Fruit fly (Drosophila melanogaster) whole organism, wandering third instar larva: ENCODE results near the gene Ae2.

Source experiments
- CG32264 ChIP-seq: fragments of 200-800 bp; sonication (Bioruptor generic); optimal IDR thresholded peaks from 2 replicates; lab custom pipeline; 2016; ENCODE audit warnings: missing biosample characterization, missing genetic modification characterization
- CG9705 ChIP-seq: fragments of 200-800 bp; sonication (Bioruptor generic); optimal IDR thresholded peaks from 2 replicates; lab custom pipeline; 2018; ENCODE audit warnings: missing biosample characterization, mild to moderate bottlenecking, missing genetic modification characterization
- Dfd ChIP-seq: fragments of >200 bp; optimal IDR thresholded peaks from 2 replicates; lab custom pipeline; 2017; ENCODE audit warnings: missing biosample characterization, missing genetic modification characterization
- Dif ChIP-seq: fragments of 200-275, 200-300 bp; sonication (Bioruptor generic); optimal IDR thresholded peaks from 2 replicates; lab custom pipeline; 2018; ENCODE audit warnings: missing biosample characterization, missing genetic modification characterization; ENCODE audit not compliant: partially characterized antibody
- GATAd ChIP-seq: sonication (Bioruptor generic); optimal IDR thresholded peaks from 2 replicates; lab custom pipeline; 2016; ENCODE audit warnings: missing biosample characterization, missing genetic modification characterization
- Hnf4 ChIP-seq: fragments of 200-800 bp; sonication (Bioruptor generic); optimal IDR thresholded peaks from 2 replicates; lab custom pipeline; 2016; ENCODE audit warnings: missing biosample characterization, mild to moderate bottlenecking, missing genetic modification characterization
- Hr78 ChIP-seq: fragments of >200 bp; optimal IDR thresholded peaks from 2 replicates; lab custom pipeline; 2017; ENCODE audit warnings: missing biosample characterization, missing genetic modification characterization
- Hr83 ChIP-seq: fragments of 200-300 bp; sonication (Bioruptor generic); optimal IDR thresholded peaks from 2 replicates; lab custom pipeline; 2016; ENCODE audit warnings: missing biosample characterization, mild to moderate bottlenecking, missing genetic modification characterization, moderate library complexity; ENCODE audit not compliant: poor library complexity, severe bottlenecking
- Jra ChIP-seq: sonication (Bioruptor generic); optimal IDR thresholded peaks from 2 replicates; lab custom pipeline; 2016; ENCODE audit warnings: missing biosample characterization, missing genetic modification characterization
- Mio ChIP-seq: sonication (Bioruptor generic); optimal IDR thresholded peaks from 2 replicates; lab custom pipeline; 2016; ENCODE audit warnings: missing biosample characterization, missing genetic modification characterization
- Myc ChIP-seq: fragments of >200 bp; optimal IDR thresholded peaks from 2 replicates; lab custom pipeline; 2017
- N ChIP-seq: fragments of >200 bp; optimal IDR thresholded peaks from 2 replicates; lab custom pipeline; 2018; ENCODE audit warnings: missing biosample characterization, missing external identifiers, missing genetic modification characterization
- OdsH ChIP-seq: fragments of 200-800 bp; sonication (Bioruptor generic); optimal IDR thresholded peaks from 2 replicates; lab custom pipeline; 2016; ENCODE audit warnings: missing biosample characterization, mild to moderate bottlenecking, missing genetic modification characterization
- Rel ChIP-seq, 2 experiments: fragments of 200-800 bp; sonication (Bioruptor generic) in 1 of 2; optimal IDR thresholded peaks; 2 replicates in 1 of 2; 3 replicates in 1 of 2; lab custom pipeline; 2016 to 2019; ENCODE audit warnings: mild to moderate bottlenecking in 2 of 2, missing biosample characterization in 2 of 2, missing genetic modification characterization in 2 of 2, moderate library complexity in 1 of 2
- Sp1 ChIP-seq: fragments of 200-800 bp; sonication (Bioruptor generic); optimal IDR thresholded peaks from 3 replicates; lab custom pipeline; 2019; ENCODE audit warnings: missing biosample characterization, mild to moderate bottlenecking, missing genetic modification characterization, moderate library complexity
- Vsx2 ChIP-seq: fragments of 200-300, 225-300 bp; sonication (Bioruptor generic); optimal IDR thresholded peaks from 2 replicates; lab custom pipeline; 2018; ENCODE audit warnings: missing biosample characterization, missing genetic modification characterization; ENCODE audit not compliant: partially characterized antibody
- brk ChIP-seq: fragments of 200-800 bp; sonication (Bioruptor generic); optimal IDR thresholded peaks from 2 replicates; lab custom pipeline; 2016; ENCODE audit warnings: missing biosample characterization, mild to moderate bottlenecking, missing genetic modification characterization
- dl ChIP-seq, 2 experiments: fragments of 175-275, 200-275 bp in 1 of 2; fragments of 200-275 bp in 1 of 2; sonication (Bioruptor generic); optimal IDR thresholded peaks; lab custom pipeline; 2018; ENCODE audit warnings: mild to moderate bottlenecking in 2 of 2, missing biosample characterization in 2 of 2, missing genetic modification characterization in 2 of 2, moderate library complexity in 2 of 2; ENCODE audit not compliant: partially characterized antibody in 2 of 2, insufficient read depth in 1 of 2
- dsf ChIP-seq: sonication (Bioruptor generic); optimal IDR thresholded peaks from 2 replicates; lab custom pipeline; 2016; ENCODE audit warnings: missing biosample characterization, missing genetic modification characterization, borderline replicate concordance
- ey ChIP-seq: fragments of 200-800 bp; sonication (Bioruptor generic); optimal IDR thresholded peaks from 2 replicates; lab custom pipeline; 2016; ENCODE audit warnings: missing biosample characterization, missing genetic modification characterization
- foxo ChIP-seq, 2 experiments: fragments of 200-800 bp; sonication (Bioruptor generic); optimal IDR thresholded peaks; 2 replicates in 1 of 2; 3 replicates in 1 of 2; lab custom pipeline; 2016 to 2017; ENCODE audit warnings: missing biosample characterization in 2 of 2, missing genetic modification characterization in 2 of 2
- h ChIP-seq: fragments of 200-800 bp; sonication (Bioruptor generic); optimal IDR thresholded peaks from 3 replicates; lab custom pipeline; 2016; ENCODE audit warnings: missing biosample characterization, mild to moderate bottlenecking, missing genetic modification characterization
- lola ChIP-seq: fragments of >200 bp; optimal IDR thresholded peaks from 2 replicates; lab custom pipeline; 2017; ENCODE audit warnings: missing biosample characterization, missing genetic modification characterization
- pan ChIP-seq: fragments of >200 bp; optimal IDR thresholded peaks from 2 replicates; lab custom pipeline; 2017
- psq ChIP-seq: fragments of 200-800 bp; sonication (Bioruptor generic); optimal IDR thresholded peaks from 3 replicates; lab custom pipeline; 2017; ENCODE audit warnings: missing biosample characterization, mild to moderate bottlenecking, missing genetic modification characterization, moderate library complexity
- rgr ChIP-seq: fragments of 200-800 bp; sonication (Bioruptor generic); optimal IDR thresholded peaks from 3 replicates; lab custom pipeline; 2016; ENCODE audit warnings: missing biosample characterization, mild to moderate bottlenecking, missing genetic modification characterization
- sage ChIP-seq: fragments of 200-800 bp; sonication (Bioruptor generic); optimal IDR thresholded peaks from 2 replicates; lab custom pipeline; 2016; ENCODE audit warnings: missing biosample characterization, mild to moderate bottlenecking, missing genetic modification characterization
- sv ChIP-seq: fragments of 200-800 bp; sonication (Bioruptor generic); optimal IDR thresholded peaks from 3 replicates; lab custom pipeline; 2016; ENCODE audit warnings: missing biosample characterization, missing genetic modification characterization
- tai ChIP-seq: sonication (Bioruptor generic); optimal IDR thresholded peaks from 2 replicates; lab custom pipeline; 2016; ENCODE audit warnings: missing biosample characterization, missing genetic modification characterization
- woc ChIP-seq: sonication (Bioruptor generic); optimal IDR thresholded peaks from 2 replicates; lab custom pipeline; 2016; ENCODE audit warnings: missing biosample characterization, mild to moderate bottlenecking, missing genetic modification characterization

Ae2 gene

DNA sequence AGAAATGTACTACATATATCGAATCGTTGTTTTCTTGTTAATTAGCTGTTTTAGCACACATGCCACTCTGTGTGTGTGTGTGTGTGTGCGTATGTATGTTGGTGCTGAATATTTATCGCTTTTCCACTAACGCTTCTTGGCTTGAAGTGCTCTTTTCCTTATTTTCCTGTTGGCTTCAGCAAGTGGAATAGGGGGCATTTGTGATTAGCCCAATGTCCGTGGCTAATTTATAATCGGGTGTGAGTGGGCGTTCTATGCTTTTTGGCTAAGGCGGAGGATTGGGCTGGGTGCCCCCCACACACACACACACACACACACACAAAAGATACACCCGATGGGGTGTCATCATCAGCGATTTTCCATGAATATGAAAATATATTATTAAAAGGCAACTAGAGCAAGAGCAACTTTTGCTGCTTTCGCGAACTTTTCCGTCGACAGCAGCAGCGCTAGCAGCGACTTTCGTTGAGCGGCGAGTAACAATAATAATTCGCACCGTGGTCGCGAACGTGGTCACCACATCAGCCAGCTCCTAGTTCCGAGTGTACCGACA is 50.1 kb downstream of the Ae2 start, which contains the start of gene CG43897:
Gene CG43897 (plus strand): TSS at position 503 of the 553 bp plus-strand sequence.
- no peak for TF ChIP-seq brk (GFP tag; lab: Kevin White, UChicago)
- no peak for TF ChIP-seq Jra
- no peak for TF ChIP-seq Myc (lab: Kevin White, UChicago)
- no peak for TF ChIP-seq sage (GFP tag; lab: Kevin White, UChicago)
- no peak for TF ChIP-seq ey (GFP tag; lab: Kevin White, UChicago)
- no peak for TF ChIP-seq N (GFP tag; lab: Kevin White, UChicago)
- no peak for TF ChIP-seq Dfd (GFP tag; lab: Kevin White, UChicago)
- no peak for TF ChIP-seq Rel (GFP tag; optimal IDR thresholded peaks at IDR 0.05; lab: Kevin White, UChicago)
- no peak for TF ChIP-seq Rel (tag; optimal IDR thresholded peaks at IDR 0.05; lab: Kevin White, UChicago)
- TF ChIP-seq lola (GFP tag; lab: Kevin White, UChicago), result no peak
- TF ChIP-seq Dif (GFP tag; lab: Kevin White, UChicago), result no peak
- TF ChIP-seq GATAd (GFP tag; lab: Kevin White, UChicago), result no peak
- no peak for TF ChIP-seq Hnf4 (GFP tag; lab: Kevin White, UChicago)
- TF ChIP-seq pan (lab: Kevin White, UChicago), result no peak
- TF ChIP-seq h (GFP tag; lab: Kevin White, UChicago), result no peak
- no peak for TF ChIP-seq CG9705 (GFP tag; lab: Kevin White, UChicago)

DNA sequence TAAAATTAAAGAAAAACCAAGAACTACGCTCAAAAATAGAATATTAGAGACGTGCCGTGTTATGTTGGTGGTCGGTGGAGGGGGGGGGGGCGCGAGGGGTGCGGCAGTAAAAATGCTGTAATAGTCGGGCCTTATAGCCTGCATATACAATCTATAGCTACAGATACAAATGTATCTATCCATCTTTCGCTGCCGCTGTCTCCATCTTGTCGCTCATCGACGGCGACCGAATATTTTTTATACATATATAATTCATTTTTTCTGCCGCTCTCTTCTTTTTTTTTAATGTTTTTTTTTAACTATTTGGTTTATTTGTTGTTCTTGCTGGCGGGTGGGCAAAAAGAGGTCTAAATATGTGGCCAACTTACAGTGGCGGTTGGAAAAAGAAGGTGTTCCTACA is 51.3 kb downstream of the Ae2 start:
- no peak for TF ChIP-seq dsf (GFP tag; lab: Kevin White, UChicago)
- no peak for TF ChIP-seq Dfd (GFP tag; lab: Kevin White, UChicago)
- TF ChIP-seq Rel (GFP tag; optimal IDR thresholded peaks at IDR 0.05; lab: Kevin White, UChicago), result no peak
- no peak for TF ChIP-seq Rel (tag; optimal IDR thresholded peaks at IDR 0.05; lab: Kevin White, UChicago)
- TF ChIP-seq Sp1, result no peak
- TF ChIP-seq Jra, result no peak
- no peak for TF ChIP-seq foxo (GFP tag; optimal IDR thresholded peaks at IDR 0.05; lab: Kevin White, UChicago)
- TF ChIP-seq woc (GFP tag; lab: Kevin White, UChicago), result no peak
- no peak for TF ChIP-seq psq (GFP tag; lab: Kevin White, UChicago)
- TF ChIP-seq Dif (GFP tag; lab: Kevin White, UChicago), result no peak
- no peak for TF ChIP-seq dl (GFP tag; optimal IDR thresholded peaks at IDR 0.05; lab: Kevin White, UChicago; ENCODE audit: insufficient read depth in 1 of 2, partially characterized antibody in 2 of 2)
- TF ChIP-seq lola (GFP tag; lab: Kevin White, UChicago), result no peak

DNA sequence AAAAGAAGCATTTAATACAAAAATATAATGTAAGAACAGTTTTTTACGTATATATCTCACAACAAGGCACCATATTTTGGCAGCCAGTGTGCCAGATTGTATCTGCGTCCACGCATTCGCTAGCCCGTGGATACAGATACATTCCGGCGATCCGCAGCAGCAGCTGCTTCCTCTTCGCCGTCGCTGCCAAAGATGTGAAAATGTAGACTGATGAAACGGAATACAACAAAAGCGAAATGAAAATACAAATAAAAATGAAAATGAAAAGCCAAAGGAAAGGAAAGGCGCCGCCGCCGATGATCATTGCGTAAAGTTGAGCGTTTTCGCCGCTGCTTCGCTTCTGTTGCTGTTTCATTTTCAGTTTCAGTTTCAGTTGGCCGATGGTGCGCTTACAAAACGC is 52.4 kb downstream of the Ae2 start:
- TF ChIP-seq Dif (GFP tag; lab: Kevin White, UChicago) (no peak), ey (GFP tag; lab: Kevin White, UChicago) (no peak), Jra (no peak), CG32264 (no peak), dsf (GFP tag; lab: Kevin White, UChicago) (no peak), foxo (GFP tag; optimal IDR thresholded peaks at IDR 0.05; lab: Kevin White, UChicago) (no peak)

DNA sequence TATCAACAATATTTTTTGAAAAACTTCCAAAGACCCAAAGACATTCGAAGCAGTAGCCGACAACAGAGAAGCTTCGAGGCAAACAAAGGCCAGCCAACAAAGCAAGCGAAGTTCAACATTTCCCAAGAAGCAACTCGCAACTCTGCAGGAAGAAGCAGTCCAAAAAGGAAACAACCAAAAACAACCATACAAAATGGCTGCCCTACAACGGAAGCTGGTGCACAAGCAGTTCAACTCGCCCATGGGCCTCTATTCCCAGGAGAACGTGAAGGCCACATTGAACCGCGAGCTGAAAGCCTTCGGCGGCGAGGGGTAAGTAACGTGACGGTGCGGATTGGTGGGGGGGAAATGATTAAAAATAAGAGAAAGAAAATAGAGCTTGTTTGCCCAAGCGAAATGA is 56.9 kb downstream of the Ae2 start:
- TF ChIP-seq Dfd (GFP tag; lab: Kevin White, UChicago) (no peak), Jra (no peak), sv (GFP tag; lab: Kevin White, UChicago) (no peak), rgr (GFP tag; lab: Kevin White, UChicago) (no peak), Mio (no peak), h (GFP tag; lab: Kevin White, UChicago) (no peak), tai (GFP tag; lab: Kevin White, UChicago) (no peak), dsf (GFP tag; lab: Kevin White, UChicago) (no peak), brk (GFP tag; lab: Kevin White, UChicago) (no peak), Vsx2 (GFP tag; lab: Kevin White, UChicago) (no peak), lola (GFP tag; lab: Kevin White, UChicago) (no peak), Hr78 (GFP tag; lab: Kevin White, UChicago) (no peak), Hr83 (no peak)

DNA sequence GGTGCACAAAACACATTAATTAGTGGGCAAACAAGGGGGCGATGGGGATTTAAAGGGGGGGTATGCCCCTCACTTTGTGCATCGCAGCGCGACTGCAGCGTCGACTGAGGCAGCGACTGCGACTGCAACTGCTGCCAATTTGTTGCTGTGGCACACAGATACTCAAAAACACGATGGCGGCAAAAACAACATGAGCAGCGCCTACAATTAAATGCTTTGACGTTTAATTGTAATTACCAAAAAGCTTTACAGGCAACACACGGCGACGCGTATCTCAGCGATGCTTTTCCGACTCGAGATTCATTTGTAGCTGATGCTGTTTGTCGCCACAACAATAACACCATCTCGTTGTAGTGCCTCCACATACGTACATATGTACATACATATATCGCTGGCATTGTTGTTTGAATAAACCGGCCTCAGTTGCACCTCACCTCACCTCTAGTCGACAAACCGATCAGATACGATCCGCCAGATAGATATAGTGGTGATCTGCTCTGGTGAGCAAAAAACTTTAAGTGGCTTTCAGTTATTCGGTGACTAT is 57.9 kb downstream of the Ae2 start:
- TF ChIP-seq pan (lab: Kevin White, UChicago) (no peak), OdsH (no peak), CG9705 (GFP tag; lab: Kevin White, UChicago) (no peak)
